Worm (Caenorhabditis elegans): ENCODE results near the gene drp-1.

ce11 chrIV:5564293-5564692 lies 26.0 kb downstream of the drp-1 start:
- no peak for TF ChIP-seq him-1 (tag; optimal IDR thresholded peaks at IDR 0.05)
- TF ChIP-seq W03F9.2 (tag; optimal IDR thresholded peaks at IDR 0.05) = no peak
- no peak for TF ChIP-seq dao-5 (tag; optimal IDR thresholded peaks at IDR 0.05)
